Fruit fly (Drosophila melanogaster): ENCODE results near the gene nAChRbeta3.

The nAChRbeta3 gene

dm6 chr2L:510534-511014 is 34.4 kb upstream of the nAChRbeta3 start (continued):
- 0 out of 4 replicates have a peak, but pooled peaks have one; percentile 14 for TF ChIP-seq Dll (GFP tag; IDR thresholded peaks at IDR 0.05; ENCODE audit: partially characterized antibody)
- TF ChIP-seq yki (optimal IDR thresholded peaks at IDR 0.05), result no peak
- TF ChIP-seq croc (GFP tag; conservative IDR thresholded peaks at IDR 0.05), result no peak
- TF ChIP-seq kah (GFP tag; optimal IDR thresholded peaks at IDR 0.05), result peak; percentile 68
- TF ChIP-seq Myb (GFP tag; optimal IDR thresholded peaks at IDR 0.05), result peak; percentile 32
- TF ChIP-seq kay (GFP tag; optimal IDR thresholded peaks at IDR 0.05), result no peak
- TF ChIP-seq Meics (GFP tag; optimal IDR thresholded peaks at IDR 0.05), result peak; percentile 46
- TF ChIP-seq Ets65A (GFP tag), result no peak
- TF ChIP-seq CG6813 (GFP tag; optimal IDR thresholded peaks at IDR 0.05), result peak; percentile 91
- TF ChIP-seq CG14860 (GFP tag; IDR thresholded peaks at IDR 0.05; ENCODE audit: partially characterized antibody), result no peak
- TF ChIP-seq vfl (GFP tag; optimal IDR thresholded peaks at IDR 0.05), result no peak
- TF ChIP-seq ranshi (GFP tag; IDR thresholded peaks at IDR 0.05), result no peak
- peak; percentile 90 for TF ChIP-seq fd64A (GFP tag; optimal IDR thresholded peaks at IDR 0.05)
- peak; percentile 81; the same call in 1 of the 2 replicates for TF ChIP-seq chm (GFP tag; IDR thresholded peaks at IDR 0.05)
- no peak for TF ChIP-seq slbo (GFP tag; IDR thresholded peaks at IDR 0.05)
- TF ChIP-seq NfI (GFP tag; optimal IDR thresholded peaks at IDR 0.05), result peak; percentile 33
- peak; percentile 74 for TF ChIP-seq CG17359 (tag; optimal IDR thresholded peaks at IDR 0.05)
- peak; percentile 0 for TF ChIP-seq CG15514 (GFP tag; optimal IDR thresholded peaks at IDR 0.05)
- TF ChIP-seq repo (GFP tag; optimal IDR thresholded peaks at IDR 0.05), result peak; percentile 79
- peak; percentile 76 for TF ChIP-seq CG1233 (GFP tag; optimal IDR thresholded peaks at IDR 0.05)
- TF ChIP-seq CG17186 (GFP tag; optimal IDR thresholded peaks at IDR 0.05), result peak; percentile 55
- TF ChIP-seq tap (tag; optimal IDR thresholded peaks at IDR 0.05), result peak; percentile 17
- peak; percentile 41 for TF ChIP-seq fd96Cb (tag; optimal IDR thresholded peaks at IDR 0.05)
- no peak for TF ChIP-seq CG7928 (GFP tag; optimal IDR thresholded peaks at IDR 0.05)
- peak; percentile 75 for TF ChIP-seq NC2α (GFP tag; optimal IDR thresholded peaks at IDR 0.05)
- TF ChIP-seq salm (tag; optimal IDR thresholded peaks at IDR 0.05), result peak; percentile 77
- TF ChIP-seq CG8281 (tag; optimal IDR thresholded peaks at IDR 0.05), result peak; percentile 27
- peak in 1 of 2 experiments; percentile 29 for TF ChIP-seq crp (GFP tag; optimal IDR thresholded peaks at IDR 0.05)
- TF ChIP-seq peb (GFP tag; IDR thresholded peaks at IDR 0.05), result 0 out of 2 replicates have a peak, but pooled peaks have one; percentile 12
- no peak for TF ChIP-seq GATAe (GFP tag; conservative IDR thresholded peaks at IDR 0.05)
- TF ChIP-seq Usf (GFP tag; optimal IDR thresholded peaks at IDR 0.05), result peak; percentile 53
- TF ChIP-seq Dbx (GFP tag; IDR thresholded peaks at IDR 0.05), result 0 out of 3 replicates have a peak, but pooled peaks have one; percentile 34
- no peak for TF ChIP-seq hbn (GFP tag; IDR thresholded peaks at IDR 0.05; ENCODE audit: partially characterized antibody)
- peak; percentile 66 for TF ChIP-seq PHDP (tag; optimal IDR thresholded peaks at IDR 0.05)
- peak; percentile 28 for TF ChIP-seq tin (GFP tag; optimal IDR thresholded peaks at IDR 0.05)
- peak; percentile 55 for TF ChIP-seq pros (GFP tag; optimal IDR thresholded peaks at IDR 0.05)
- TF ChIP-seq Oaz (GFP tag; IDR thresholded peaks at IDR 0.05), result no peak
- TF ChIP-seq ash1 (GFP tag; optimal IDR thresholded peaks at IDR 0.05), result no peak
- TF ChIP-seq HHEX (GFP tag; optimal IDR thresholded peaks at IDR 0.05), result peak; percentile 51
- TF ChIP-seq MTF-1 (GFP tag; optimal IDR thresholded peaks at IDR 0.05; ENCODE audit: borderline replicate concordance), result peak; percentile 82
- peak; percentile 71 for TF ChIP-seq Spps (tag; optimal IDR thresholded peaks at IDR 0.05)
- no peak for TF ChIP-seq ato (GFP tag; IDR thresholded peaks at IDR 0.05; ENCODE audit: partially characterized antibody)
- TF ChIP-seq Dp (GFP tag; optimal IDR thresholded peaks at IDR 0.05), result no peak
- TF ChIP-seq CG18619 (GFP tag; optimal IDR thresholded peaks at IDR 0.05), result peak; percentile 52
- TF ChIP-seq CG2712 (tag; optimal IDR thresholded peaks at IDR 0.05), result peak; percentile 77
- peak; percentile 57 for TF ChIP-seq CG12391 (tag; optimal IDR thresholded peaks at IDR 0.05)
- peak; percentile 76 for TF ChIP-seq Six4 (GFP tag; optimal IDR thresholded peaks at IDR 0.05)
- peak; percentile 10 for TF ChIP-seq p53 (GFP tag; optimal IDR thresholded peaks at IDR 0.05)
- TF ChIP-seq CG17328 (GFP tag; IDR thresholded peaks at IDR 0.05), result peak; percentile 57; the same call in 1 of the 2 replicates
- TF ChIP-seq maf-S (GFP tag; optimal IDR thresholded peaks at IDR 0.05), result peak; percentile 48

All from whole organism, embryonic.